Fruit fly (Drosophila melanogaster) ovary, adult (tissue): ENCODE results near the gene CG2258.
A peak's percentile ranks its signal among the peaks of the same experiment; 100 is the strongest.

Experiments used
- CG17801 ChIP-seq: fragments of 200-800 bp; optimal IDR thresholded peaks from 2 replicates; lab custom pipeline; 2019; ENCODE audit warnings: missing biosample characterization, mild to moderate bottlenecking, missing genetic modification characterization, moderate library complexity; ENCODE audit not compliant: partially characterized antibody

The CG2258 gene

dm6 chrX:8100026-8100825 lies 1.7 kb downstream of the CG2258 start:
- TF ChIP-seq CG17801 (GFP tag; lab: Kevin White, UChicago): peak; percentile 20

- no peak for TF ChIP-seq CG17801 (GFP tag; lab: Kevin White, UChicago)
Observed at dm6 chrX:8093722-8094177, 8.1 kb downstream of the CG2258 start, which contains the start of gene UbcE2H. Gene UbcE2H, minus strand, starts transcription at chrX:8094064.

- peak; percentile 22 for TF ChIP-seq CG17801 (GFP tag; lab: Kevin White, UChicago)
Observed at dm6 chrX:8092893-8093721, 8.8 kb downstream of the CG2258 start.

dm6 chrX:8092075-8092682 lies 9.7 kb downstream of the CG2258 start:
- peak; percentile 98 for TF ChIP-seq CG17801 (GFP tag; lab: Kevin White, UChicago)

dm6 chrX:8091017-8091620 lies 10.8 kb downstream of the CG2258 start:
- TF ChIP-seq CG17801 (GFP tag; lab: Kevin White, UChicago): peak; percentile 90

dm6 chrX:8087113-8087512 lies 14.8 kb downstream of the CG2258 start, which contains the start of gene CG2256:
Gene CG2256, minus strand, starts transcription at chrX:8087213.
- no peak for TF ChIP-seq CG17801 (GFP tag; lab: Kevin White, UChicago)

dm6 chrX:8081427-8082185 lies 20.3 kb downstream of the CG2258 start, which contains the start of gene Ldsdh1:
Gene Ldsdh1, minus strand, starts transcription at chrX:8081605.
- no peak for TF ChIP-seq CG17801 (GFP tag; lab: Kevin White, UChicago)

- TF ChIP-seq CG17801 (GFP tag; lab: Kevin White, UChicago): no peak
Observed at dm6 chrX:8080174-8080573, 21.7 kb downstream of the CG2258 start.

- no peak for TF ChIP-seq CG17801 (GFP tag; lab: Kevin White, UChicago)
Observed at dm6 chrX:8075300-8075927, 26.5 kb downstream of the CG2258 start, which contains the start of the genes Upf2 and CG1571. Gene Upf2, minus strand, starts transcription at chrX:8075466. Gene CG1571, plus strand, starts transcription at chrX:8075877.

dm6 chrX:8063223-8063674 lies 38.6 kb downstream of the CG2258 start:
- no peak for TF ChIP-seq CG17801 (GFP tag; lab: Kevin White, UChicago)

- no peak for TF ChIP-seq CG17801 (GFP tag; lab: Kevin White, UChicago)
Observed at dm6 chrX:8062180-8062480, 39.8 kb downstream of the CG2258 start.

- TF ChIP-seq CG17801 (GFP tag; lab: Kevin White, UChicago): no peak
Observed at dm6 chrX:8061392-8062179, 40.3 kb downstream of the CG2258 start, which contains the start of gene mys. Gene mys, plus strand, starts transcription at chrX:8061645.

- peak; percentile 35 for TF ChIP-seq CG17801 (GFP tag; lab: Kevin White, UChicago)
Observed at dm6 chrX:8060921-8061270, 41.0 kb downstream of the CG2258 start.
